Worm (Caenorhabditis elegans) whole organism, L4 larva: Measurements from ENCODE around the gene Y116A8C.44.

Experiments
- ama-1 ChIP-seq: fragments of 150-350 bp; optimal IDR thresholded peaks from 2 replicates; lab custom pipeline; 2014; ENCODE audit warnings: inconsistent platforms, mixed read lengths
- ces-1 ChIP-seq: fragments of 150-350 bp; sonication (generic microtip); optimal IDR thresholded peaks from 4 replicates; lab custom pipeline; 2014; ENCODE audit warnings: missing biosample characterization, missing genetic modification reagents, missing genetic modification characterization
- dve-1 ChIP-seq: sonication (generic microtip); optimal IDR thresholded peaks from 2 replicates; lab custom pipeline; 2017; ENCODE audit warnings: antibody characterized with exemption, mild to moderate bottlenecking, missing genetic modification characterization, missing compliant biosample characterization; ENCODE audit not compliant: insufficient read depth
- lin-13 ChIP-seq: fragments of 150-350 bp; optimal IDR thresholded peaks from 2 replicates; lab custom pipeline; 2014; ENCODE audit warnings: missing biosample characterization, missing genetic modification reagents, missing genetic modification characterization
- mdl-1 ChIP-seq, 2 experiments: fragments of 150-350 bp in 1 of 2; sonication (generic microtip) in 1 of 2; optimal IDR thresholded peaks; 2 replicates each; lab custom pipeline; 2014 to 2017; ENCODE audit warnings: missing biosample characterization in 2 of 2, missing genetic modification characterization in 2 of 2
- mxl-3 ChIP-seq: fragments of 200-800 bp; sonication (Bioruptor generic); optimal IDR thresholded peaks from 2 replicates; lab custom pipeline; 2018; ENCODE audit warnings: mild to moderate bottlenecking, missing genetic modification characterization, missing compliant biosample characterization
- snpc-4 ChIP-seq: fragments of 150-350 bp; optimal IDR thresholded peaks from 2 replicates; lab custom pipeline; 2014; ENCODE audit warnings: missing biosample characterization, missing genetic modification characterization

DNA sequence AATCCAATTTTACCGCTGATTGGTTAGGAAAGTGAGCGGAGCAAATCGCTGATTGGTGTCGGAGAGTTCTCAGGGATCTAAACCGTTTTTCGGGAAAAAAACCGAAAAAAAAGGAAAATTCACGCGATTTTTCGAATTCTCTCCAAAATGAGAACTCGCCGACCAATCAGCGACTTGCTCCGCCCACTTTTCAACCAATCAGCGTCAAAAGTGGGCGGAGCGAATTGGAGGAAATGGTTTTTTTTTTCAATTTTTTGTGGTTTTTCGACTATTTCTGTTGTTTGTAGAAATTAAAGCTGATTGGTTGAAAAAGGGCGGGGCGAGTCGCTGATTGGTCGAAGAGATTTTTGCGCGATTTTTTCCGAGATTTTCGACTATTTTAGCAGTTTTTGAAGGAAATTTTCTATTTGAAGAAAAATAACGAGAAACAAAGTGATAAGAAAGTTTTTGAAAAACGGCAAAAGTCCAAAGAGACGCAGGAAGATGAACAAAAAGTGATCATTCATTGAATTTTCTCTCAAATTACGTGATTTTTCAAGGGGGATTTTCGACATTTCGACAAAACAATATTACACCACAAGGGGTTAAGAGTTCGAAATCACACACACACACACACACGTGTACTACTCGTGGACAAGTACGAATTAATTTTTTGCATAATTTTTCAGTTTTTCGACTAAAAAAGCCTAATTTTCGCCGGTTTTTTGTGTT, 42.8 kb upstream of the Y116A8C.44 start:
- TF ChIP-seq ama-1 (no peak), snpc-4 (tag; lab: Kevin White, UChicago) (no peak), mdl-1 (tag; optimal IDR thresholded peaks at IDR 0.05; lab: Kevin White, UChicago) (no peak), dve-1 (tag; lab: Kevin White, UChicago) (no peak), ces-1 (GFP tag; lab: Kevin White, UChicago) (no peak), mxl-3 (GFP tag; lab: Kevin White, UChicago) (no peak), lin-13 (GFP tag; lab: Kevin White, UChicago) (no peak)
